Worm (Caenorhabditis elegans) whole organism, mixed stage, embryonic: ENCODE results near the gene C12D8.21.

Experiments
- cnd-1 ChIP-seq: fragments of 200-800 bp; sonication (Bioruptor generic); optimal IDR thresholded peaks from 2 replicates; lab custom pipeline; 2018; ENCODE audit warnings: mild to moderate bottlenecking, missing genetic modification characterization, missing compliant biosample characterization
- flh-1 ChIP-seq: fragments of 200-800 bp; sonication (Bioruptor generic); optimal IDR thresholded peaks from 2 replicates; lab custom pipeline; 2018; ENCODE audit warnings: mild to moderate bottlenecking, missing genetic modification characterization, moderate library complexity, missing compliant biosample characterization
- lin-13 ChIP-seq: fragments of 150-350 bp; optimal IDR thresholded peaks from 2 replicates; lab custom pipeline; 2014; ENCODE audit warnings: missing biosample characterization, missing genetic modification characterization
- nhr-12 ChIP-seq: fragments of 150-350 bp; optimal IDR thresholded peaks from 2 replicates; lab custom pipeline; 2014; ENCODE audit warnings: missing biosample characterization, missing genetic modification characterization
- nhr-28 ChIP-seq: fragments of 150-350 bp; optimal IDR thresholded peaks from 2 replicates; lab custom pipeline; 2014; ENCODE audit warnings: missing biosample characterization, missing genetic modification characterization
- nhr-76 ChIP-seq: sonication (generic microtip); optimal IDR thresholded peaks from 2 replicates; lab custom pipeline; 2017; ENCODE audit warnings: missing biosample characterization, missing genetic modification characterization
- tbx-8 ChIP-seq: fragments of 200-800 bp; sonication (Bioruptor generic); optimal IDR thresholded peaks from 2 replicates; lab custom pipeline; 2018; ENCODE audit warnings: mild to moderate bottlenecking, missing genetic modification characterization, moderate library complexity, missing compliant biosample characterization
- unc-62 ChIP-seq: fragments of 150-350 bp; optimal IDR thresholded peaks from 2 replicates; lab custom pipeline; 2014; ENCODE audit warnings: missing biosample characterization, missing genetic modification reagents, missing genetic modification characterization
- ztf-11 ChIP-seq: fragments of 150-350 bp; optimal IDR thresholded peaks from 2 replicates; lab custom pipeline; 2014; ENCODE audit warnings: missing biosample characterization, missing genetic modification characterization

- TF ChIP-seq nhr-28 (tag; lab: Kevin White, UChicago), result no peak
- no peak for TF ChIP-seq lin-13 (tag; lab: Kevin White, UChicago)
- no peak for TF ChIP-seq nhr-76
- TF ChIP-seq nhr-12 (tag; lab: Kevin White, UChicago), result no peak
- TF ChIP-seq flh-1 (GFP tag; lab: Kevin White, UChicago), result no peak
- no peak for TF ChIP-seq ztf-11 (tag; lab: Kevin White, UChicago)
- TF ChIP-seq tbx-8 (GFP tag; lab: Kevin White, UChicago), result no peak
- TF ChIP-seq unc-62 (GFP tag; lab: Kevin White, UChicago), result no peak
- TF ChIP-seq cnd-1 (tag; lab: Kevin White, UChicago), result no peak
These were observed 48.8 kb upstream of the C12D8.21 start, which contains the start of gene B0024.15 for ce11 chrV:10289743-10290142.
